Worm (Caenorhabditis elegans) whole organism, L4 larva: ENCODE data around the gene K11H12.9.

Source experiments
- D1046.2 ChIP-seq: fragments of 200-800 bp; sonication (Bioruptor generic); IDR thresholded peaks from 2 replicates; pipeline ENCODE4 v1.3.6; 2022; ENCODE audit warnings: missing genetic modification characterization, missing compliant biosample characterization
- F37D6.2 ChIP-seq: sonication (generic microtip); optimal IDR thresholded peaks from 2 replicates; lab custom pipeline; 2016; ENCODE audit warnings: mild to moderate bottlenecking, missing genetic modification characterization, missing compliant biosample characterization
- F44E2.7 ChIP-seq: fragments of 200-800 bp; sonication (Bioruptor generic); IDR thresholded peaks from 2 replicates; pipeline ENCODE4 v2.1.2; 2022; ENCODE audit warnings: missing genetic modification characterization, missing compliant biosample characterization
- T20F7.1 ChIP-seq: fragments of 200-800 bp; sonication (Bioruptor generic); optimal IDR thresholded peaks from 2 replicates; lab custom pipeline; 2018; ENCODE audit warnings: mild to moderate bottlenecking, missing genetic modification characterization, missing compliant biosample characterization
- Y48G9A.11 ChIP-seq: fragments of 200-800 bp; sonication (Bioruptor generic); IDR thresholded peaks from 2 replicates; pipeline ENCODE4 v1.3.6; 2022; ENCODE audit warnings: missing genetic modification reagents, missing genetic modification characterization, missing compliant biosample characterization
- Y75B8A.6 ChIP-seq: fragments of 200-800 bp; sonication (Bioruptor generic); IDR thresholded peaks from 2 replicates; pipeline ENCODE4 v1.3.6; 2022; ENCODE audit warnings: missing genetic modification reagents, missing genetic modification characterization, missing compliant biosample characterization
- ZK546.5 ChIP-seq, 2 experiments: sonication (generic microtip); optimal IDR thresholded peaks; 2 replicates each; lab custom pipeline; 2017; ENCODE audit warnings: missing biosample characterization in 2 of 2, missing genetic modification characterization in 2 of 2
- aly-2 ChIP-seq: sonication (generic microtip); optimal IDR thresholded peaks from 2 replicates; lab custom pipeline; 2018; ENCODE audit warnings: missing biosample characterization, missing genetic modification characterization
- ama-1 ChIP-seq: fragments of 150-350 bp; optimal IDR thresholded peaks from 2 replicates; lab custom pipeline; 2014; ENCODE audit warnings: inconsistent platforms, mixed read lengths
- arid-1 ChIP-seq: fragments of 200-800 bp; sonication (Bioruptor generic); conservative IDR thresholded peaks from 2 replicates; pipeline ENCODE4 v1.3.6; 2022; ENCODE audit warnings: missing genetic modification reagents, missing genetic modification characterization, missing compliant biosample characterization
- attf-4 ChIP-seq: sonication (generic microtip); optimal IDR thresholded peaks from 3 replicates; lab custom pipeline; 2017; ENCODE audit warnings: missing biosample characterization, missing genetic modification characterization
- ceh-28 ChIP-seq: fragments of 150-350 bp; optimal IDR thresholded peaks from 2 replicates; lab custom pipeline; 2014; ENCODE audit warnings: missing biosample characterization, missing genetic modification reagents, missing genetic modification characterization
- ceh-32 ChIP-seq: sonication (generic microtip); optimal IDR thresholded peaks from 2 replicates; lab custom pipeline; 2016; ENCODE audit warnings: mild to moderate bottlenecking, missing genetic modification characterization, missing compliant biosample characterization; ENCODE audit not compliant: poor library complexity
- ceh-44 ChIP-seq: fragments of 200-800 bp; sonication (Bioruptor generic); IDR thresholded peaks from 2 replicates; pipeline ENCODE4 v1.3.6; 2022; ENCODE audit warnings: missing genetic modification reagents, missing genetic modification characterization, missing compliant biosample characterization
- ceh-82 ChIP-seq: sonication (generic microtip); optimal IDR thresholded peaks from 2 replicates; lab custom pipeline; 2017; ENCODE audit warnings: missing biosample characterization, missing genetic modification characterization
- ces-1 ChIP-seq: fragments of 150-350 bp; sonication (generic microtip); optimal IDR thresholded peaks from 4 replicates; lab custom pipeline; 2014; ENCODE audit warnings: missing biosample characterization, missing genetic modification reagents, missing genetic modification characterization
- daf-12 ChIP-seq: fragments of 150-350 bp; optimal IDR thresholded peaks from 2 replicates; lab custom pipeline; 2014; ENCODE audit warnings: missing biosample characterization, missing genetic modification reagents, missing genetic modification characterization
- dmd-6 ChIP-seq: fragments of 200-800 bp; sonication (Bioruptor generic); IDR thresholded peaks from 2 replicates; pipeline ENCODE4 v1.3.6; 2022; ENCODE audit warnings: missing genetic modification reagents, missing genetic modification characterization, missing compliant biosample characterization
- dmd-8 ChIP-seq: fragments of 200-800 bp; sonication (Bioruptor generic); IDR thresholded peaks from 2 replicates; pipeline ENCODE4 v1.3.6; 2022; ENCODE audit warnings: missing genetic modification characterization, missing compliant biosample characterization
- dmd-9 ChIP-seq: fragments of 200-800 bp; sonication (Bioruptor generic); IDR thresholded peaks from 2 replicates; pipeline ENCODE4 v1.3.6; 2022; ENCODE audit warnings: missing genetic modification reagents, missing genetic modification characterization, missing compliant biosample characterization
- duxl-1 ChIP-seq: sonication (generic microtip); optimal IDR thresholded peaks from 2 replicates; lab custom pipeline; 2016; ENCODE audit warnings: mild to moderate bottlenecking, missing genetic modification characterization, moderate library complexity, missing compliant biosample characterization; ENCODE audit not compliant: poor library complexity
- dve-1 ChIP-seq: sonication (generic microtip); optimal IDR thresholded peaks from 2 replicates; lab custom pipeline; 2017; ENCODE audit warnings: antibody characterized with exemption, mild to moderate bottlenecking, missing genetic modification characterization, missing compliant biosample characterization; ENCODE audit not compliant: insufficient read depth
- egl-27 ChIP-seq: sonication (generic microtip); optimal IDR thresholded peaks from 3 replicates; lab custom pipeline; 2017; ENCODE audit warnings: missing biosample characterization, missing genetic modification reagents, missing genetic modification characterization
- egl-43 ChIP-seq: fragments of 200-800 bp; sonication (Bioruptor generic); IDR thresholded peaks from 2 replicates; pipeline ENCODE4 v1.3.6; 2022; ENCODE audit warnings: missing genetic modification reagents, missing genetic modification characterization, missing compliant biosample characterization
- fkh-10 ChIP-seq: fragments of 150-350 bp; optimal IDR thresholded peaks from 2 replicates; lab custom pipeline; 2014; ENCODE audit warnings: missing biosample characterization, missing genetic modification reagents, missing genetic modification characterization
- fos-1 ChIP-seq: fragments of 150-350 bp; optimal IDR thresholded peaks from 2 replicates; lab custom pipeline; 2014; ENCODE audit warnings: missing biosample characterization, missing genetic modification characterization
- gei-8 ChIP-seq: fragments of 200-800 bp; sonication (Bioruptor generic); optimal IDR thresholded peaks from 2 replicates; lab custom pipeline; 2018; ENCODE audit warnings: mild to moderate bottlenecking, missing genetic modification characterization, missing compliant biosample characterization
- hmg-1.1 ChIP-seq: fragments of 200-800 bp; sonication (Bioruptor generic); IDR thresholded peaks from 2 replicates; pipeline ENCODE4 v1.3.6; 2022; ENCODE audit warnings: missing genetic modification reagents, missing genetic modification characterization, missing compliant biosample characterization
- jun-1 ChIP-seq: fragments of 150-350 bp; optimal IDR thresholded peaks from 2 replicates; lab custom pipeline; 2014; ENCODE audit warnings: missing biosample characterization, missing genetic modification reagents, missing genetic modification characterization
- lim-7 ChIP-seq: fragments of 200-800 bp; sonication (Bioruptor generic); IDR thresholded peaks from 2 replicates; pipeline ENCODE4 v1.3.6; 2022; ENCODE audit warnings: missing genetic modification characterization, missing compliant biosample characterization
- lin-29 ChIP-seq: fragments of 200-800 bp; sonication (Bioruptor generic); IDR thresholded peaks from 2 replicates; pipeline ENCODE4 v1.3.6; 2022; ENCODE audit warnings: missing genetic modification reagents, missing genetic modification characterization, missing compliant biosample characterization
- madf-5 ChIP-seq, 2 experiments: fragments of 200-800 bp; sonication (Bioruptor generic); IDR thresholded peaks; 2 replicates each; pipeline ENCODE4 v1.3.6; 2022; ENCODE audit warnings: missing compliant biosample characterization in 2 of 2, missing genetic modification characterization in 2 of 2
- madf-9 ChIP-seq: fragments of 200-800 bp; sonication (Bioruptor generic); conservative IDR thresholded peaks from 2 replicates; pipeline ENCODE4 v1.3.6; 2022; ENCODE audit warnings: missing genetic modification reagents, missing genetic modification characterization, missing compliant biosample characterization
- mdt-29 ChIP-seq: fragments of 200-800 bp; sonication (Bioruptor generic); IDR thresholded peaks from 2 replicates; pipeline ENCODE4 v1.3.6; 2022; ENCODE audit warnings: missing genetic modification reagents, missing genetic modification characterization, missing compliant biosample characterization
- mep-1 ChIP-seq: fragments of 150-350 bp; sonication (generic microtip); optimal IDR thresholded peaks from 3 replicates; lab custom pipeline; 2014; ENCODE audit warnings: missing biosample characterization, missing genetic modification characterization
- mxl-2 ChIP-seq: fragments of 200-800 bp; sonication (Bioruptor generic); conservative IDR thresholded peaks from 2 replicates; pipeline ENCODE4 v1.3.6; 2022; ENCODE audit warnings: missing genetic modification reagents, missing genetic modification characterization, missing compliant biosample characterization
- mxl-3 ChIP-seq: fragments of 200-800 bp; sonication (Bioruptor generic); optimal IDR thresholded peaks from 2 replicates; lab custom pipeline; 2018; ENCODE audit warnings: mild to moderate bottlenecking, missing genetic modification characterization, missing compliant biosample characterization
- nhr-102 ChIP-seq: sonication (generic microtip); optimal IDR thresholded peaks from 2 replicates; lab custom pipeline; 2016; ENCODE audit warnings: mild to moderate bottlenecking, missing genetic modification characterization, moderate library complexity, missing compliant biosample characterization
- nhr-237 ChIP-seq: sonication (generic microtip); optimal IDR thresholded peaks from 2 replicates; lab custom pipeline; 2017; ENCODE audit warnings: missing biosample characterization, missing genetic modification characterization
- nhr-28 ChIP-seq: fragments of 150-350 bp; optimal IDR thresholded peaks from 2 replicates; lab custom pipeline; 2014; ENCODE audit warnings: missing biosample characterization, missing genetic modification characterization
- nhr-48 ChIP-seq: sonication (generic microtip); optimal IDR thresholded peaks from 2 replicates; lab custom pipeline; 2016; ENCODE audit warnings: mild to moderate bottlenecking, missing genetic modification characterization, missing compliant biosample characterization
- nhr-6 ChIP-seq: fragments of 150-350 bp; optimal IDR thresholded peaks from 2 replicates; lab custom pipeline; 2014; ENCODE audit warnings: missing biosample characterization, missing genetic modification characterization
- pha-4 ChIP-seq, 2 experiments: fragments of 150-350 bp in 1 of 2; fragments of 200-800 bp in 1 of 2; sonication (Bioruptor generic) in 1 of 2; IDR thresholded peaks in 1 of 2; optimal IDR thresholded peaks in 1 of 2; 2 replicates each; pipeline versions ENCODE4 v1.3.6 to Lab custom; 2014 to 2022; ENCODE audit warnings: missing genetic modification characterization in 2 of 2, missing genetic modification reagents in 2 of 2, missing biosample characterization in 1 of 2, missing compliant biosample characterization in 1 of 2
- php-3 ChIP-seq: fragments of 200-800 bp; sonication (Bioruptor generic); IDR thresholded peaks from 2 replicates; pipeline ENCODE4 v1.3.6; 2022; ENCODE audit warnings: missing genetic modification reagents, missing genetic modification characterization, missing compliant biosample characterization
- rbr-2 ChIP-seq: sonication (generic microtip); optimal IDR thresholded peaks from 2 replicates; lab custom pipeline; 2016; ENCODE audit warnings: missing genotype, missing genetic modification characterization, missing compliant biosample characterization
- sdz-12 ChIP-seq: fragments of 200-800 bp; sonication (Bioruptor generic); optimal IDR thresholded peaks from 2 replicates; lab custom pipeline; 2018; ENCODE audit warnings: mild to moderate bottlenecking, missing genetic modification characterization, missing compliant biosample characterization
- snpc-1.2 ChIP-seq: fragments of 200-800 bp; sonication (Bioruptor generic); IDR thresholded peaks from 2 replicates; pipeline ENCODE4 v1.3.6; 2022; ENCODE audit warnings: missing genetic modification reagents, missing genetic modification characterization, missing compliant biosample characterization
- spr-3 ChIP-seq: fragments of 200-800 bp; sonication (Bioruptor generic); optimal IDR thresholded peaks from 2 replicates; lab custom pipeline; 2018; ENCODE audit warnings: mild to moderate bottlenecking, missing genetic modification characterization, missing compliant biosample characterization
- zip-2 ChIP-seq: fragments of 150-350 bp; optimal IDR thresholded peaks from 2 replicates; lab custom pipeline; 2014; ENCODE audit warnings: missing biosample characterization, missing genetic modification characterization
- ztf-11 ChIP-seq: fragments of 150-350 bp; optimal IDR thresholded peaks from 2 replicates; lab custom pipeline; 2014; ENCODE audit warnings: missing biosample characterization, missing genetic modification characterization

K11H12.9 gene

DNA sequence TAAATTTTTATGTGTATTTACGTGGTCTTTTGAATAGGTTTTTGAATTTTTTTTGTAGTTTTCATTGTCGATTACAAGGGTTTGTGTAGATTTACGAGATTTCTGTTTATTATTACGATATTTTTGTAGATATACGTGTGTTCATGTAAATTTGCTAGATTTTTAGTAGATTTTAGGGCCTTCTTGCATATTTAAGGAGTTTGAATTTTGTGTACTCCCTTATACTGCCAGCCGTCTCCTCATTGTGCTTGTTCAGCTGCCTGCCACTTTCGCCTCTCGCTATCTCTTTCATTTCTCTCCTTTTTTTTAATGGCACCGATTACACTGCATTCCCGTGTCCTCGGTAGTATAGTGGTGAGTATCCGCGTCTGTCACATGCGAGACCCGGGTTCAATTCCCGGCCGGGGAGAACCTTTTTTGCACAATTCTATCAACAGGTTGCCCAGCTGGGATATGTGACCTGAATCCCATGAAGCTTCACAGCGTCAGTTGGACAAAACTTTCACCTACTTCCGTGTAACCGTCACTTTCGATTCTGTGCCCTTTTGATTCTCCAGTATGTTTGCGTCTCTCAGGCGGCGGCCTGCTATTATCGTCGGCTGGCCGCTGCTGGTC, 33.4 kb downstream of the K11H12.9 start:
- peak; percentile 82; the same call in 1 of the 2 replicates for TF ChIP-seq D1046.2
- peak; percentile 85 for TF ChIP-seq snpc-1.2 (GFP tag; lab: Robert Waterston, UW)
- no peak for TF ChIP-seq ztf-11
- TF ChIP-seq gei-8 (GFP tag; lab: Kevin White, UChicago) = peak; percentile 80
- TF ChIP-seq lim-7 (GFP tag; lab: Robert Waterston, UW) = peak; percentile 95
- peak; percentile 52; the same call in 1 of the 2 replicates for TF ChIP-seq mdt-29 (GFP tag; lab: Robert Waterston, UW)
- peak; percentile 41 for TF ChIP-seq F37D6.2 (tag; lab: Kevin White, UChicago)
- TF ChIP-seq mxl-2 = 0 out of 2 replicates have a peak, but pooled peaks have one; percentile 40
- TF ChIP-seq ceh-82 = no peak
- TF ChIP-seq T20F7.1 (GFP tag; lab: Kevin White, UChicago) = no peak
- TF ChIP-seq Y48G9A.11 (GFP tag; lab: Robert Waterston, UW) = peak; percentile 84
- no peak for TF ChIP-seq attf-4
- no peak for TF ChIP-seq fkh-10 (GFP tag; lab: Kevin White, UChicago)
- peak; percentile 71 for TF ChIP-seq dmd-6 (GFP tag; lab: Robert Waterston, UW)
- TF ChIP-seq sdz-12 = peak; percentile 73
- TF ChIP-seq ZK546.5 (tag; optimal IDR thresholded peaks at IDR 0.05; lab: Kevin White, UChicago) = no peak
- peak; percentile 48 to 77; a peak in 1 of 4 replicates for TF ChIP-seq madf-5 (GFP tag; IDR thresholded peaks at IDR 0.05; lab: Robert Waterston, UW)
- TF ChIP-seq nhr-48 (tag; lab: Kevin White, UChicago) = peak; percentile 33
- TF ChIP-seq lin-29 (GFP tag; lab: Robert Waterston, UW) = 0 out of 2 replicates have a peak, but pooled peaks have one; percentile 35
- TF ChIP-seq daf-12 (tag; lab: Kevin White, UChicago) = no peak
- TF ChIP-seq rbr-2 = peak; percentile 79
- TF ChIP-seq jun-1 = no peak
- peak; percentile 80 for TF ChIP-seq arid-1 (GFP tag; lab: Robert Waterston, UW)
- TF ChIP-seq php-3 (GFP tag; lab: Robert Waterston, UW) = peak; percentile 58
- peak; percentile 83 for TF ChIP-seq dmd-9 (GFP tag; lab: Robert Waterston, UW)
- TF ChIP-seq mxl-3 (GFP tag; lab: Kevin White, UChicago) = peak; percentile 77
- TF ChIP-seq ceh-44 = peak; percentile 62; the same call in 1 of the 2 replicates
- TF ChIP-seq mep-1 (tag; lab: Kevin White, UChicago) = no peak
- TF ChIP-seq egl-43 (GFP tag; lab: Robert Waterston, UW) = peak; percentile 94
- TF ChIP-seq nhr-28 (tag; lab: Kevin White, UChicago) = peak; percentile 38
- peak; percentile 81 for TF ChIP-seq madf-9 (GFP tag; lab: Robert Waterston, UW)
- TF ChIP-seq ceh-32 (tag; lab: Kevin White, UChicago) = no peak
- TF ChIP-seq dmd-8 (GFP tag; lab: Robert Waterston, UW) = peak; percentile 91
- peak; percentile 16 for TF ChIP-seq duxl-1 (tag; lab: Kevin White, UChicago)
- TF ChIP-seq ama-1 (lab: Kevin White, UChicago) = no peak
- no peak for TF ChIP-seq pha-4 (GFP tag; IDR thresholded peaks at IDR 0.05; lab: Robert Waterston, UW)
- no peak for TF ChIP-seq pha-4 (tag; optimal IDR thresholded peaks at IDR 0.05; lab: Kevin White, UChicago)
- TF ChIP-seq ces-1 (GFP tag; lab: Kevin White, UChicago) = no peak
- TF ChIP-seq nhr-6 (tag; lab: Kevin White, UChicago) = no peak
- peak; percentile 90 for TF ChIP-seq hmg-1.1 (GFP tag; lab: Robert Waterston, UW)
- no peak for TF ChIP-seq nhr-237 (tag; lab: Kevin White, UChicago)
- TF ChIP-seq nhr-102 (tag; lab: Kevin White, UChicago) = no peak
- no peak for TF ChIP-seq zip-2 (tag; lab: Kevin White, UChicago)
- TF ChIP-seq spr-3 (GFP tag; lab: Kevin White, UChicago) = peak; percentile 65
- TF ChIP-seq fos-1 = no peak
- TF ChIP-seq aly-2 (tag; lab: Kevin White, UChicago) = no peak
- no peak for TF ChIP-seq dve-1 (tag; lab: Kevin White, UChicago)
- 0 out of 2 replicates have a peak, but pooled peaks have one; percentile 75 for TF ChIP-seq Y75B8A.6 (GFP tag; lab: Robert Waterston, UW)
- 0 out of 2 replicates have a peak, but pooled peaks have one; percentile 69 for TF ChIP-seq F44E2.7 (GFP tag; lab: Robert Waterston, UW)
- TF ChIP-seq egl-27 = peak; percentile 31
- TF ChIP-seq ceh-28 (tag; lab: Kevin White, UChicago) = no peak
